Worm (Caenorhabditis elegans) whole organism, late embryonic: Measurements from ENCODE around the gene maph-1.3.

ENCODE experiments used
- C38D4.7 ChIP-seq: fragments of 200-800 bp; sonication (Bioruptor generic); optimal IDR thresholded peaks from 2 replicates; lab custom pipeline; 2018; ENCODE audit warnings: mild to moderate bottlenecking, missing genetic modification characterization, moderate library complexity, missing compliant biosample characterization
- ama-1 ChIP-seq: fragments of 150-350 bp; optimal IDR thresholded peaks from 2 replicates; lab custom pipeline; 2014
- ceh-45 ChIP-seq: fragments of 200-800 bp; sonication (Bioruptor generic); IDR thresholded peaks from 2 replicates; pipeline ENCODE4 v1.3.6; 2022; ENCODE audit warnings: missing genetic modification reagents, missing genetic modification characterization, missing compliant biosample characterization
- dmd-4 ChIP-seq: sonication (generic microtip); optimal IDR thresholded peaks from 2 replicates; lab custom pipeline; 2016; ENCODE audit warnings: borderline replicate concordance, missing genetic modification characterization, missing compliant biosample characterization
- hlh-30 ChIP-seq: sonication (generic microtip); optimal IDR thresholded peaks from 2 replicates; lab custom pipeline; 2017; ENCODE audit warnings: antibody characterized with exemption, missing genetic modification characterization, missing compliant biosample characterization; ENCODE audit not compliant: insufficient read depth
- nfya-1 ChIP-seq: sonication (generic microtip); optimal IDR thresholded peaks from 2 replicates; lab custom pipeline; 2017; ENCODE audit warnings: missing genetic modification characterization, mild to moderate bottlenecking, missing compliant biosample characterization, antibody characterized with exemption, moderate library complexity
- nhr-11 ChIP-seq: fragments of 150-350 bp; optimal IDR thresholded peaks from 2 replicates; lab custom pipeline; 2014; ENCODE audit warnings: missing biosample characterization, missing genetic modification characterization
- rnt-1 ChIP-seq: sonication (generic microtip); optimal IDR thresholded peaks from 2 replicates; lab custom pipeline; 2016; ENCODE audit warnings: missing genetic modification characterization, missing compliant biosample characterization
- sox-4 ChIP-seq: sonication (generic microtip); optimal IDR thresholded peaks from 2 replicates; lab custom pipeline; 2017; ENCODE audit warnings: mild to moderate bottlenecking, missing genetic modification characterization, inconsistent platforms, missing compliant biosample characterization
- syd-9 ChIP-seq: sonication (generic microtip); optimal IDR thresholded peaks from 2 replicates; lab custom pipeline; 2016; ENCODE audit warnings: mild to moderate bottlenecking, missing genetic modification characterization, moderate library complexity, missing compliant biosample characterization
- tbx-2 ChIP-seq: sonication (generic microtip); optimal IDR thresholded peaks from 2 replicates; lab custom pipeline; 2016; ENCODE audit warnings: missing genetic modification characterization, missing compliant biosample characterization
- ttx-3 ChIP-seq: sonication (generic microtip); optimal IDR thresholded peaks from 2 replicates; lab custom pipeline; 2016; ENCODE audit warnings: missing genetic modification reagents, missing genetic modification characterization, missing compliant biosample characterization
- ztf-16 ChIP-seq: sonication (generic microtip); optimal IDR thresholded peaks from 2 replicates; lab custom pipeline; 2017; ENCODE audit warnings: missing genetic modification characterization, missing compliant biosample characterization

DNA sequence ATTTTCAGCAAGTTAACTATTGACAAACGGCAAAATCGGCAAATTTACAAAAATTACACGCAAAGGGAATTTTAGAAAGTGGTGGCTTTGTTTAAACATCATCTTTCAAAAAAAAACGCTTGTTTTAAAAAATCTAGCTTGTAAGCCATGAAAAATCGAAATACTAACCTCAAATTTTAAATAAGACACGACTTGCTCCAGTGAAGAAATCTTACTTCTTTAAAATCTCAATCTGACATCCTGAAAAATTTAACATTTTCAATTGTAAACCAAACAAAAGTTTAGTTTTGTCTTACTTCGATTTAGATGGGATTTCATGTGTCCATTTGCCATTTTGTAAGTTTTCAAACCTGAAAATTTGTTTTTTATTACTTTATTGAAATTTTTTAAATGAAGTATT is 12.9 kb upstream of the maph-1.3 start:
- TF ChIP-seq tbx-2 (tag; lab: Kevin White, UChicago) (no peak), hlh-30 (tag; lab: Kevin White, UChicago) (no peak), dmd-4 (tag; lab: Kevin White, UChicago) (no peak), ama-1 (lab: Kevin White, UChicago) (no peak), nhr-11 (tag; lab: Kevin White, UChicago) (no peak), ztf-16 (tag; lab: Kevin White, UChicago) (no peak), nfya-1 (tag; lab: Kevin White, UChicago) (no peak), ttx-3 (tag; lab: Kevin White, UChicago) (no peak), C38D4.7 (GFP tag; lab: Kevin White, UChicago) (no peak), sox-4 (no peak), syd-9 (tag; lab: Kevin White, UChicago) (no peak), ceh-45 (GFP tag; lab: Robert Waterston, UW) (no peak), rnt-1 (tag; lab: Kevin White, UChicago) (no peak)
